Fruit fly (Drosophila melanogaster): ENCODE data around the gene CG6236.

The CG6236 gene

dm6 chr3R:15342926-15343685 lies 15.0 kb upstream of the CG6236 start, which contains the start of gene Nagk (continued):
- TF ChIP-seq net (GFP tag; optimal IDR thresholded peaks at IDR 0.05) (peak; percentile 68), CG11902 (GFP tag; optimal IDR thresholded peaks at IDR 0.05) (peak; percentile 39), OdsH (GFP tag; optimal IDR thresholded peaks at IDR 0.05) (peak; percentile 69), CG15336 (GFP tag; IDR thresholded peaks at IDR 0.05) (no peak; the same call in 1 of the 2 replicates), CG1621 (tag; optimal IDR thresholded peaks at IDR 0.05) (no peak), pdm3 (GFP tag; optimal IDR thresholded peaks at IDR 0.05) (no peak), Blimp-1 (GFP tag; optimal IDR thresholded peaks at IDR 0.05) (no peak), Hr38 (GFP tag; optimal IDR thresholded peaks at IDR 0.05) (no peak), CG9139 (GFP tag; optimal IDR thresholded peaks at IDR 0.05) (no peak)

- TF ChIP-seq CG31627 (GFP tag; optimal IDR thresholded peaks at IDR 0.05) = peak; percentile 11
- peak; percentile 75 for TF ChIP-seq Blimp-1 (GFP tag; optimal IDR thresholded peaks at IDR 0.05)
- peak; percentile 71 for TF ChIP-seq svp (GFP tag)
- peak; percentile 36; the same call in 1 of the 2 replicates for TF ChIP-seq Gug (GFP tag; IDR thresholded peaks at IDR 0.05)
- no peak for TF ChIP-seq fd59A (GFP tag; optimal IDR thresholded peaks at IDR 0.05)
- TF ChIP-seq CG9139 (GFP tag; optimal IDR thresholded peaks at IDR 0.05) = no peak
- TF ChIP-seq CG11294 (GFP tag; IDR thresholded peaks at IDR 0.05) = peak; percentile 21; the same call in 1 of the 2 replicates
- TF ChIP-seq eg (GFP tag; IDR thresholded peaks at IDR 0.05) = peak; percentile 51; the same call in 2 of the 3 replicates
- TF ChIP-seq CG15336 (GFP tag; IDR thresholded peaks at IDR 0.05) = peak; percentile 57
Measured at dm6 chr3R:15342432-15342925, 14.4 kb upstream of the CG6236 start.

dm6 chr3R:15340052-15340732 lies 12.1 kb upstream of the CG6236 start, which contains the start of gene SerRS-m:
SerRS-m (plus strand) TSS chr3R:15340667.
- TF ChIP-seq esn (GFP tag; optimal IDR thresholded peaks at IDR 0.05) (peak; percentile 2), topi (GFP tag; optimal IDR thresholded peaks at IDR 0.05) (no peak)

DNA sequence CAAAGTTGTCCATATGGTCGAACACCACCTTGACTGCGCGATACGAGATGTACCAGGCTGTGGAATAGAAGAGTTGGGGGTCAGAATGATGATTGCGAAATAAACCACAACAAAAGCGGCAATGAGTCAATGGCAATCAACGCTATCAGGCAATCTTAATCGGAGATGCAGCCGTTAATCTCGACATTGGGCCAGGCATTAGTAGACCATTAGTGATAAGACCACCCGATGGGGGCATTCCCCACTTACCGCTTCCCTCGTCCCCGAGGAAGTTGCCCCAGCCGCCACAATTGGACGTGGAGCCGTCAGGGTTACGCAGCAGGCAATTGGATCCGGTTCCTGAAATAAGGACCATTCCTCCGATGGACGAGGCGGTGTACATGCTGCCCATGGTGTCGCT lies 11.0 kb upstream of the CG6236 start:
- no peak for TF ChIP-seq Eip93F (GFP tag; optimal IDR thresholded peaks at IDR 0.05)
- no peak for TF ChIP-seq pdm3 (GFP tag; optimal IDR thresholded peaks at IDR 0.05)
- no peak for TF ChIP-seq esn (GFP tag; optimal IDR thresholded peaks at IDR 0.05)
- no peak for TF ChIP-seq CG6276 (GFP tag; optimal IDR thresholded peaks at IDR 0.05)
- TF ChIP-seq eg (GFP tag; IDR thresholded peaks at IDR 0.05) = no peak
- TF ChIP-seq Met (GFP tag; optimal IDR thresholded peaks at IDR 0.05) = no peak
- no peak for TF ChIP-seq CG3032 (tag; optimal IDR thresholded peaks at IDR 0.05)
- no peak for TF ChIP-seq CG6808 (GFP tag; optimal IDR thresholded peaks at IDR 0.05)
- no peak for TF ChIP-seq CG8119 (GFP tag; IDR thresholded peaks at IDR 0.05)
- no peak for TF ChIP-seq lz (GFP tag; optimal IDR thresholded peaks at IDR 0.05)
- TF ChIP-seq topi (GFP tag; optimal IDR thresholded peaks at IDR 0.05) = no peak
- no peak for TF ChIP-seq Hr38 (GFP tag; optimal IDR thresholded peaks at IDR 0.05)
- TF ChIP-seq CG10669 (GFP tag; optimal IDR thresholded peaks at IDR 0.05) = no peak
- TF ChIP-seq CG8632 (GFP tag; optimal IDR thresholded peaks at IDR 0.05) = no peak
- TF ChIP-seq svp (GFP tag) = no peak
- no peak for TF ChIP-seq ss (GFP tag; optimal IDR thresholded peaks at IDR 0.05)
- TF ChIP-seq CG11762 (GFP tag; optimal IDR thresholded peaks at IDR 0.05; ENCODE audit: insufficient read depth) = no peak
- no peak for TF ChIP-seq CG11902 (GFP tag; optimal IDR thresholded peaks at IDR 0.05)

- TF ChIP-seq esn (GFP tag; optimal IDR thresholded peaks at IDR 0.05) (peak; percentile 11), CG3032 (tag; optimal IDR thresholded peaks at IDR 0.05) (peak; percentile 27), CG6854 (GFP tag; optimal IDR thresholded peaks at IDR 0.05) (peak; percentile 21), Sox15 (GFP tag; optimal IDR thresholded peaks at IDR 0.05) (no peak), CG1621 (tag; optimal IDR thresholded peaks at IDR 0.05) (peak; percentile 95), CG31627 (GFP tag; optimal IDR thresholded peaks at IDR 0.05) (peak; percentile 13), Hr39 (GFP tag; optimal IDR thresholded peaks at IDR 0.05) (no peak), CG6163 (GFP tag; IDR thresholded peaks at IDR 0.05) (0 out of 3 replicates have a peak, but pooled peaks have one; percentile 18)
Measured at dm6 chr3R:15332994-15333393, 4.9 kb upstream of the CG6236 start, which contains the start of the genes Fkbp39 and Cyfip. Fkbp39 (minus strand) TSS chr3R:15333133. Cyfip (plus strand) TSS chr3R:15333266.
